Fruit fly (Drosophila melanogaster) whole organism, embryonic: ENCODE measurements around the gene pod1.

Experiments used
- B-H1 ChIP-seq: fragments of 200-800 bp; sonication (Bioruptor generic); IDR thresholded peaks from 3 replicates; pipeline ENCODE4 v1.3.6; 2022; ENCODE audit warnings: missing biosample characterization, missing genetic modification characterization
- CG13424 ChIP-seq: fragments of 200-800 bp; sonication (Bioruptor generic); optimal IDR thresholded peaks from 2 replicates; lab custom pipeline; 2019; ENCODE audit warnings: missing biosample characterization, mild to moderate bottlenecking, missing genetic modification characterization, moderate library complexity
- CG13775 ChIP-seq: fragments of 200-800 bp; sonication (Bioruptor generic); optimal IDR thresholded peaks from 3 replicates; lab custom pipeline; 2017; ENCODE audit warnings: missing biosample characterization, mild to moderate bottlenecking, missing genetic modification characterization
- CG17359 ChIP-seq: fragments of 200-800 bp; sonication (Bioruptor generic); optimal IDR thresholded peaks from 3 replicates; lab custom pipeline; 2018; ENCODE audit warnings: missing biosample characterization, mild to moderate bottlenecking, missing genetic modification characterization, moderate library complexity
- CG30403 ChIP-seq: fragments of 200-800 bp; sonication (Bioruptor generic); optimal IDR thresholded peaks from 3 replicates; lab custom pipeline; 2016; ENCODE audit warnings: missing biosample characterization, missing genetic modification characterization
- CG33213 ChIP-seq: fragments of 200-800 bp; sonication (Bioruptor generic); optimal IDR thresholded peaks from 3 replicates; lab custom pipeline; 2016; ENCODE audit warnings: missing biosample characterization, missing genetic modification characterization
- CG5180 ChIP-seq: fragments of 200-800 bp; sonication (Bioruptor generic); optimal IDR thresholded peaks from 3 replicates; lab custom pipeline; 2017; ENCODE audit warnings: missing biosample characterization, missing genetic modification characterization, mild to moderate bottlenecking, moderate library complexity, missing genetic modification reagents
- CG5245 ChIP-seq: fragments of 200-800 bp; sonication (Bioruptor generic); optimal IDR thresholded peaks from 3 replicates; lab custom pipeline; 2016; ENCODE audit warnings: missing biosample characterization, missing genetic modification characterization
- CG9817 ChIP-seq: fragments of 200-800 bp; sonication (Bioruptor generic); optimal IDR thresholded peaks from 2 replicates; lab custom pipeline; 2018; ENCODE audit warnings: missing biosample characterization, mild to moderate bottlenecking, missing genetic modification characterization, moderate library complexity
- Chrac-16 ChIP-seq: fragments of 200-800 bp; sonication (Bioruptor generic); optimal IDR thresholded peaks from 3 replicates; lab custom pipeline; 2016; ENCODE audit warnings: missing biosample characterization, missing genetic modification characterization
- Dbx ChIP-seq: fragments of 200-800 bp; sonication (Bioruptor generic); IDR thresholded peaks from 3 replicates; pipeline ENCODE4 v1.3.6; 2022; ENCODE audit warnings: missing biosample characterization, missing genetic modification characterization
- Ets65A ChIP-seq: fragments of 200-800 bp; sonication (Bioruptor generic); peaks from one replicate; lab custom pipeline; 2016; ENCODE audit warnings: missing biosample characterization, missing genetic modification characterization
- H2.0 ChIP-seq: fragments of 200-800 bp; sonication (Bioruptor generic); IDR thresholded peaks from 2 replicates; pipeline ENCODE4 v1.3.6; 2022; ENCODE audit warnings: missing biosample characterization, missing genetic modification characterization
- HHEX ChIP-seq: fragments of 200-800 bp; sonication (Bioruptor generic); optimal IDR thresholded peaks from 3 replicates; lab custom pipeline; 2017; ENCODE audit warnings: missing biosample characterization, mild to moderate bottlenecking, missing genetic modification characterization, missing genetic modification reagents
- Hr3 ChIP-seq: fragments of 200-800 bp; sonication (Bioruptor generic); optimal IDR thresholded peaks from 3 replicates; lab custom pipeline; 2016; ENCODE audit warnings: missing biosample characterization, missing genetic modification characterization
- Hr78 ChIP-seq, 2 experiments: fragments of 200-800 bp in 1 of 2; fragments of >200 bp in 1 of 2; sonication (Bioruptor generic) in 1 of 2; optimal IDR thresholded peaks; 2 replicates each; lab custom pipeline; 2017 to 2019; ENCODE audit warnings: missing biosample characterization in 2 of 2, missing genetic modification characterization in 2 of 2, mild to moderate bottlenecking in 1 of 2, moderate library complexity in 1 of 2
- Med ChIP-seq: fragments of 200-800 bp; sonication (Bioruptor generic); peaks from one replicate; lab custom pipeline; 2016; ENCODE audit warnings: missing biosample characterization, missing genetic modification characterization, mild to moderate bottlenecking, inconsistent platforms, moderate library complexity
- Nf-YB ChIP-seq: fragments of 200-800 bp; sonication (Bioruptor generic); optimal IDR thresholded peaks from 3 replicates; lab custom pipeline; 2019; ENCODE audit warnings: missing biosample characterization, mild to moderate bottlenecking, missing genetic modification characterization, moderate library complexity
- Optix ChIP-seq: fragments of 200-800 bp; sonication (Bioruptor generic); IDR thresholded peaks from 3 replicates; pipeline ENCODE4 v1.3.6; 2022; ENCODE audit warnings: missing biosample characterization, missing genetic modification characterization
- Rfx ChIP-seq: fragments of 200-800 bp; sonication (Bioruptor generic); IDR thresholded peaks from 2 replicates; pipeline ENCODE4 v1.3.6; 2022; ENCODE audit warnings: missing biosample characterization, missing genetic modification characterization
- Scr ChIP-seq: fragments of 200-800 bp; sonication (Bioruptor generic); IDR thresholded peaks from 2 replicates; pipeline ENCODE4 v1.3.6; 2022; ENCODE audit warnings: missing biosample characterization, missing genetic modification characterization; ENCODE audit not compliant: partially characterized antibody
- Sox102F ChIP-seq: fragments of 200-800 bp; sonication (Bioruptor generic); optimal IDR thresholded peaks from 2 replicates; lab custom pipeline; 2018; ENCODE audit warnings: missing biosample characterization, mild to moderate bottlenecking, missing genetic modification characterization, moderate library complexity
- Usf ChIP-seq: fragments of 200-800 bp; sonication (Bioruptor generic); optimal IDR thresholded peaks from 2 replicates; lab custom pipeline; 2017; ENCODE audit warnings: missing genotype, missing biosample characterization, missing genetic modification characterization
- ara ChIP-seq: fragments of 200-800 bp; sonication (Bioruptor generic); IDR thresholded peaks from 2 replicates; pipeline ENCODE4 v1.3.6; 2022; ENCODE audit warnings: missing biosample characterization, missing genetic modification characterization
- dmrt99B ChIP-seq: fragments of 200-800 bp; sonication (Bioruptor generic); optimal IDR thresholded peaks from 2 replicates; lab custom pipeline; 2018; ENCODE audit warnings: missing biosample characterization, mild to moderate bottlenecking, missing genetic modification characterization, moderate library complexity
- dysf ChIP-seq: fragments of 200-800 bp; sonication (Bioruptor generic); IDR thresholded peaks from 3 replicates; pipeline ENCODE4 v1.3.6; 2022; ENCODE audit warnings: missing biosample characterization, missing genetic modification characterization
- esg ChIP-seq: fragments of 200-800 bp; sonication (Bioruptor generic); conservative IDR thresholded peaks from 2 replicates; pipeline ENCODE4 v1.3.6; 2022; ENCODE audit warnings: missing biosample characterization, missing genetic modification characterization
- ftz-f1 ChIP-seq: fragments of 200-800 bp; sonication (Bioruptor generic); optimal IDR thresholded peaks from 2 replicates; lab custom pipeline; 2016; ENCODE audit warnings: missing biosample characterization, missing genetic modification characterization
- gsb ChIP-seq: fragments of 200-800 bp; sonication (Bioruptor generic); IDR thresholded peaks from 2 replicates; pipeline ENCODE4 v1.3.6; 2022; ENCODE audit warnings: missing biosample characterization, missing genetic modification characterization
- hkb ChIP-seq, 2 experiments: fragments of 200-800 bp in 1 of 2; fragments of >200 bp in 1 of 2; sonication (Bioruptor generic) in 1 of 2; IDR thresholded peaks in 1 of 2; optimal IDR thresholded peaks in 1 of 2; 2 replicates each; pipeline versions ENCODE4 v1.3.6 to Lab custom; 2017 to 2022; ENCODE audit warnings: missing biosample characterization in 1 of 2, missing genetic modification characterization in 1 of 2
- jing ChIP-seq: fragments of 200-800 bp; sonication (Bioruptor generic); optimal IDR thresholded peaks from 2 replicates; lab custom pipeline; 2018; ENCODE audit warnings: missing biosample characterization, mild to moderate bottlenecking, missing genetic modification characterization
- ken ChIP-seq: fragments of 200-800 bp; sonication (Bioruptor generic); IDR thresholded peaks from 3 replicates; pipeline ENCODE4 v1.3.6; 2022; ENCODE audit warnings: missing biosample characterization, missing genetic modification characterization
- nmo ChIP-seq: fragments of 200-800 bp; sonication (Bioruptor generic); optimal IDR thresholded peaks from 2 replicates; lab custom pipeline; 2018; ENCODE audit warnings: missing biosample characterization, mild to moderate bottlenecking, missing genetic modification characterization, moderate library complexity
- prd ChIP-seq, 3 experiments: fragments of >200 bp in 2 of 3; fragments of 200-800 bp in 1 of 3; sonication (Bioruptor generic) in 1 of 3; optimal IDR thresholded peaks in 2 of 3; IDR thresholded peaks in 1 of 3; 2 replicates in 2 of 3; 3 replicates in 1 of 3; pipeline versions ENCODE4 v1.3.6 to Lab custom; 2017 to 2022; ENCODE audit warnings: missing biosample characterization in 1 of 3, missing genetic modification characterization in 1 of 3
- row ChIP-seq: fragments of 200-800 bp; sonication (Bioruptor generic); IDR thresholded peaks from 3 replicates; pipeline ENCODE4 v1.3.6; 2022; ENCODE audit warnings: missing biosample characterization, missing genetic modification characterization
- sens ChIP-seq: fragments of 200-800 bp; sonication (Bioruptor generic); peaks from one replicate; lab custom pipeline; 2016; ENCODE audit warnings: missing biosample characterization, missing genetic modification characterization
- sim ChIP-seq: fragments of 200-800 bp; sonication (Bioruptor generic); IDR thresholded peaks from 2 replicates; pipeline ENCODE4 v1.3.6; 2022; ENCODE audit warnings: missing biosample characterization, missing genetic modification characterization
- sna ChIP-seq: fragments of 200-800 bp; sonication (Bioruptor generic); IDR thresholded peaks from 2 replicates; pipeline ENCODE4 v1.3.6; 2022; ENCODE audit warnings: missing biosample characterization, missing genetic modification characterization; ENCODE audit not compliant: partially characterized antibody
- sr ChIP-seq: fragments of 200-800 bp; sonication (Bioruptor generic); IDR thresholded peaks from 3 replicates; pipeline ENCODE4 v1.3.6; 2022; ENCODE audit warnings: missing biosample characterization, missing genetic modification characterization
- stc ChIP-seq: fragments of 200-800 bp; sonication (Bioruptor generic); IDR thresholded peaks from 2 replicates; pipeline ENCODE4 v1.3.6; 2022; ENCODE audit warnings: missing biosample characterization, missing genetic modification characterization
- tgo ChIP-seq: fragments of 200-800 bp; sonication (Bioruptor generic); IDR thresholded peaks from 3 replicates; pipeline ENCODE4 v1.3.6; 2022; ENCODE audit warnings: missing biosample characterization, missing genetic modification characterization
- tio ChIP-seq: fragments of 200-800 bp; sonication (Bioruptor generic); optimal IDR thresholded peaks from 2 replicates; lab custom pipeline; 2017; ENCODE audit warnings: missing biosample characterization, missing genetic modification characterization, inconsistent platforms
- vvl ChIP-seq: fragments of 200-800 bp; sonication (Bioruptor generic); IDR thresholded peaks from 2 replicates; pipeline ENCODE4 v1.3.6; 2022; ENCODE audit warnings: missing biosample characterization, missing genetic modification characterization
- wek ChIP-seq: fragments of 200-800 bp; sonication (Bioruptor generic); optimal IDR thresholded peaks from 3 replicates; lab custom pipeline; 2018; ENCODE audit warnings: missing biosample characterization, mild to moderate bottlenecking, missing genetic modification characterization, moderate library complexity
- zfh1 ChIP-seq: fragments of 200-800 bp; sonication (Bioruptor generic); IDR thresholded peaks from 3 replicates; pipeline ENCODE4 v1.3.6; 2022; ENCODE audit warnings: missing biosample characterization, missing genetic modification characterization

pod1 gene

DNA sequence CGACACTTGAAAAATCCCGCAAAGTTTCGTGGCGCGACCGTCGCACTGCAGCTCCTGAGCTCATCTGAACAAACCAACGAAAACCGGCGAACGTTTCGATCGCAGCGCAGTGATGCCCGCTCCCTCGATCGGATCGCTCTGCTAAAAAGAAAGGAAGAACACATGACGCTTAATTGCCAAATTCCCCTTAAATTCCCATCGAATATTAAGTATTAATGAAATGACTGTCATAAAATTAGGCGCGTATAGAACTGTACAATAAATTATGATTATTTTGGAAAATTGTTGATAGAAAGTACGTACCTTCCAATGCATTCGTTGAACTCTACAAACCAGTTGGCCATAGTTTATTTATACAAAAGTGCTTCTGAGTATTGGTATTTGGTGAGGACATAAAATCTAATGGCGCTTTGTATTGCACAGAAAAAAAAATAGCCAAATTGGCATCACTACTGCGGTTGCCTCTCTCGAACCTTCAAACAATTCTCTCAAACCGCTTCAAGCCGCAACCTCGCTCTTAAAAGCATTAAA is 23.8 kb upstream of the pod1 start, which contains the start of gene shf (continued):
- TF ChIP-seq sna (GFP tag; lab: Robert Waterston, UW) = no peak
- TF ChIP-seq CG5245 = no peak
- no peak for TF ChIP-seq Chrac-16 (GFP tag; lab: Kevin White, UChicago)
- no peak for TF ChIP-seq gsb
- no peak for TF ChIP-seq B-H1
- TF ChIP-seq sens (GFP tag; lab: Kevin White, UChicago) = peak; percentile 49
- 0 out of 2 replicates have a peak, but pooled peaks have one; percentile 20 for TF ChIP-seq vvl (GFP tag; lab: Robert Waterston, UW)
- TF ChIP-seq, all 482 proteins: peak for 12

DNA sequence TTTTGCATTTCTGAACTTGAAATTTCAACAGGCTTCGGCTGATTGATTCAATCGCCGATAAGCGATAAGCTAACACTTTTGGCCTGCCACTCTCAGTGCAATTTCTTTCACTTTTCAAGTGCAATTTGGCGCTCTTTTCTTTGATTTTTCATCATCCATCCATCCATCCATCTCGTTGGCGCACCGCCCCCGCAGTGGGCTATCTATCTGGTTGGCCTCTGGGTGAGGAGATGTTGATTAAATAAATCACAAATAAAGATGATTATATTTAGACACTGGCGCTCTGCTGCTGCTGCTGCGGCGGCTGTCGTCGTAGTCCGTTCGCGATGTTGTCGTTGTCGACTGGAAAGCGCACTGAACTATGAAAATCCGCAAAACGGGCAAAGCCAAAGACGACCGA is 12.5 kb upstream of the pod1 start:
- TF ChIP-seq tio (GFP tag; lab: Kevin White, UChicago) (no peak), dmrt99B (no peak), Nf-YB (GFP tag; lab: Kevin White, UChicago) (no peak), sr (peak; percentile 71; the same call in 2 of the 3 replicates), CG33213 (GFP tag; lab: Kevin White, UChicago) (no peak)

DNA sequence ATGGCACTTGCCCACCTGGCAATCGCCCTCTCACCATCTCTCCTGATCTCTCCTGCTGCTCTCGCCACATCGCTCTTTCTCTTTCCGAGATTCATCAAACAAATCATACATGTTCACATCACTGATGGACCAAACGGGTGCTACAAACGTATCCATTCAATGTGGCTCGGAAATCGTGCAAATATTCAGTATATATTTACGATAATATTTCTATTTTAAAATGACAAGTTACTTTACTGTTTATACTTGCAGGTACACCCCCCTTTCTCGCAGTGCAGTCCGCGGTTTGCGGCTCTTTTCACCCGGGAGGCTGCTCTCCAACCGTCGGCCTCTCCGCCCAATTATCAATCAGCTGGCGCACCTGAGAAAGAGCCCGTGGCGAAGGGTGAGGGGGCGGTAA is 12.0 kb upstream of the pod1 start:
- TF ChIP-seq CG13424 (tag; lab: Kevin White, UChicago) = peak; percentile 22
- peak; percentile 65 for TF ChIP-seq Med (GFP tag; lab: Kevin White, UChicago)
- TF ChIP-seq row (GFP tag; lab: Robert Waterston, UW) = peak; percentile 34; the same call in 1 of the 3 replicates
- TF ChIP-seq dysf (GFP tag; lab: Robert Waterston, UW) = peak; percentile 56
- peak; percentile 41 for TF ChIP-seq CG17359
- no peak for TF ChIP-seq Sox102F (GFP tag; lab: Kevin White, UChicago)
- TF ChIP-seq Hr3 (GFP tag; lab: Kevin White, UChicago) = no peak
- TF ChIP-seq ara (GFP tag; lab: Robert Waterston, UW) = 0 out of 2 replicates have a peak, but pooled peaks have one; percentile 17
- no peak for TF ChIP-seq jing
- no peak for TF ChIP-seq Usf (GFP tag; lab: Kevin White, UChicago)
- TF ChIP-seq esg (GFP tag; lab: Robert Waterston, UW) = peak; percentile 25; the same call in 1 of the 2 replicates
- TF ChIP-seq CG5180 (GFP tag; lab: Kevin White, UChicago) = peak; percentile 19
- peak; percentile 10 for TF ChIP-seq nmo (GFP tag; lab: Kevin White, UChicago)
- TF ChIP-seq CG30403 (GFP tag; lab: Kevin White, UChicago) = peak; percentile 30
- TF ChIP-seq stc (GFP tag; lab: Robert Waterston, UW) = 0 out of 2 replicates have a peak, but pooled peaks have one; percentile 6
- 0 out of 2 replicates have a peak, but pooled peaks have one; percentile 28 for TF ChIP-seq H2.0 (GFP tag; lab: Robert Waterston, UW)
- no peak for TF ChIP-seq Dbx (GFP tag; lab: Robert Waterston, UW)
- TF ChIP-seq zfh1 (GFP tag; lab: Robert Waterston, UW) = peak; percentile 45; the same call in 1 of the 3 replicates
- TF ChIP-seq prd (optimal IDR thresholded peaks at IDR 0.05; lab: Kevin White, UChicago) = no peak
- peak; percentile 35; the same call in 1 of the 3 replicates for TF ChIP-seq prd (GFP tag; IDR thresholded peaks at IDR 0.05; lab: Robert Waterston, UW)
- TF ChIP-seq wek = no peak
- no peak for TF ChIP-seq Scr
- TF ChIP-seq sens (GFP tag; lab: Kevin White, UChicago) = peak; percentile 56
- TF ChIP-seq CG9817 (tag; lab: Kevin White, UChicago) = peak; percentile 4
- peak; percentile 9; the same call in 1 of the 2 replicates for TF ChIP-seq sim
- TF ChIP-seq vvl (GFP tag; lab: Robert Waterston, UW) = peak; percentile 58
- no peak for TF ChIP-seq HHEX (GFP tag; lab: Kevin White, UChicago)
- no peak for TF ChIP-seq hkb (optimal IDR thresholded peaks at IDR 0.05; lab: Kevin White, UChicago)
- peak; percentile 25; the same call in 1 of the 2 replicates for TF ChIP-seq hkb (GFP tag; IDR thresholded peaks at IDR 0.05; lab: Robert Waterston, UW)
- peak; percentile 50; the same call in 1 of the 3 replicates for TF ChIP-seq ken (GFP tag; lab: Robert Waterston, UW)
- TF ChIP-seq Hr78 (GFP tag; optimal IDR thresholded peaks at IDR 0.05; lab: Kevin White, UChicago) = no peak
- peak; percentile 20 for TF ChIP-seq Ets65A
- 0 out of 3 replicates have a peak, but pooled peaks have one; percentile 32 for TF ChIP-seq tgo (GFP tag; lab: Robert Waterston, UW)
- 0 out of 3 replicates have a peak, but pooled peaks have one; percentile 19 for TF ChIP-seq Optix (GFP tag; lab: Robert Waterston, UW)
- TF ChIP-seq Rfx (GFP tag; lab: Robert Waterston, UW) = peak; percentile 51; the same call in 1 of the 2 replicates
- no peak for TF ChIP-seq CG13775
- TF ChIP-seq ftz-f1 = no peak
